Worm (Caenorhabditis elegans) whole organism, L3 larva: ENCODE results near the gene spn-4.

Source experiments
- R02D3.7 ChIP-seq: fragments of 150-350 bp; optimal IDR thresholded peaks from 2 replicates; lab custom pipeline; 2014; ENCODE audit warnings: missing biosample characterization, missing genetic modification characterization
- ceh-28 ChIP-seq: fragments of 150-350 bp; optimal IDR thresholded peaks from 2 replicates; lab custom pipeline; 2014; ENCODE audit warnings: missing biosample characterization, missing genetic modification reagents, missing genetic modification characterization
- nhr-237 ChIP-seq: fragments of 150-350 bp; optimal IDR thresholded peaks from 2 replicates; lab custom pipeline; 2014; ENCODE audit warnings: missing biosample characterization, missing genetic modification characterization
- nhr-43 ChIP-seq: sonication (generic microtip); optimal IDR thresholded peaks from 2 replicates; lab custom pipeline; 2016; ENCODE audit warnings: mild to moderate bottlenecking, missing genetic modification characterization, missing compliant biosample characterization; ENCODE audit not compliant: poor library complexity, severe bottlenecking
- nhr-76 ChIP-seq: fragments of 150-350 bp; sonication (generic microtip); optimal IDR thresholded peaks from 5 replicates; lab custom pipeline; 2014; ENCODE audit warnings: missing biosample characterization, missing genetic modification characterization

- TF ChIP-seq nhr-43 (tag; lab: Kevin White, UChicago) (no peak), R02D3.7 (no peak), nhr-237 (tag; lab: Kevin White, UChicago) (no peak), nhr-76 (tag; lab: Kevin White, UChicago) (no peak), ceh-28 (tag; lab: Kevin White, UChicago) (no peak)
Observed at ce11 chrV:6768452-6768929, 16.2 kb downstream of the spn-4 start, which contains the start of the genes T25F10.1 and clik-1.
